Worm (Caenorhabditis elegans): ENCODE measurements around the gene C31B8.7.

Gene C31B8.7

ce11 chrV:2864899-2865298 is 38.2 kb downstream of the C31B8.7 start, which contains the start of gene srh-240:
srh-240 (plus strand) TSS chrV:2865199.
- TF ChIP-seq zip-2 (tag; optimal IDR thresholded peaks at IDR 0.05) (no peak), nhr-28 (tag; optimal IDR thresholded peaks at IDR 0.05) (no peak), php-3 (GFP tag; IDR thresholded peaks at IDR 0.05) (no peak), tag-97 (GFP tag; IDR thresholded peaks at IDR 0.05) (no peak), hmg-1.1 (GFP tag; IDR thresholded peaks at IDR 0.05) (no peak), lin-38 (GFP tag; IDR thresholded peaks at IDR 0.05) (no peak)

DNA sequence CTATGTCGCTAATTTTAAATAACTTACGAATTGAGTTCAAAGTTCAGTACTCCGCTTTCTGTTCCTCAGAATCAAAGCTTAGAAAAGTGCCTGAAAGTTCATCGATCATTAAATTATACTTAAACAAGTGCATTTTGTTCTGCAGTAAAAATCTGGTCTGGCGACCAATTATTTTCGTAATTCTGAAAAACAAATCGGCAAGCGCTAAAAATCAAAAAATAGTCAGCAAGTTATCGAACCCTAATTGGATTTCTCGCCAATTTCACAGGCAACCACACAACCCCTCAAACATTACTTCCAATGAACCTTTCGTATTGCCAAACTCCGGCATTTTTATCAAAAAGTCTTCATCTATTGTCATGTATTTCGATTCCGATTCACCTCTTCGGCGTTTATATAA is 40.1 kb downstream of the C31B8.7 start, which contains the start of gene srh-272:
Gene srh-272, plus strand, starts transcription at position 301 of the 400 bp plus-strand sequence.
- no peak for TF ChIP-seq lin-39 (tag; optimal IDR thresholded peaks at IDR 0.05)
- TF ChIP-seq dmd-9 (GFP tag; IDR thresholded peaks at IDR 0.05): no peak
- TF ChIP-seq rbr-2 (tag; optimal IDR thresholded peaks at IDR 0.05): no peak
- no peak for TF ChIP-seq daf-19 (GFP tag; conservative IDR thresholded peaks at IDR 0.05)
- no peak for TF ChIP-seq zfp-3 (GFP tag; conservative IDR thresholded peaks at IDR 0.05)
- no peak for TF ChIP-seq lin-38 (GFP tag; IDR thresholded peaks at IDR 0.05)
- no peak for TF ChIP-seq duxl-1 (tag; optimal IDR thresholded peaks at IDR 0.05; ENCODE audit: poor library complexity)
- TF ChIP-seq nhr-111 (GFP tag; optimal IDR thresholded peaks at IDR 0.05): no peak
- TF ChIP-seq spr-3 (GFP tag; optimal IDR thresholded peaks at IDR 0.05): no peak
- TF ChIP-seq nhr-11 (tag; optimal IDR thresholded peaks at IDR 0.05): no peak
- no peak for TF ChIP-seq dmd-6 (GFP tag; IDR thresholded peaks at IDR 0.05)
- no peak for TF ChIP-seq Y75B8A.6 (GFP tag; IDR thresholded peaks at IDR 0.05)
- no peak for TF ChIP-seq ceh-20 (GFP tag; IDR thresholded peaks at IDR 0.05)
- no peak for TF ChIP-seq zfp-2 (tag; optimal IDR thresholded peaks at IDR 0.05)
- no peak for TF ChIP-seq ces-1 (GFP tag; optimal IDR thresholded peaks at IDR 0.05)
- no peak for TF ChIP-seq mep-1 (tag; optimal IDR thresholded peaks at IDR 0.05)
- TF ChIP-seq hmg-1.1 (GFP tag; IDR thresholded peaks at IDR 0.05): no peak
- TF ChIP-seq zip-11 (GFP tag; IDR thresholded peaks at IDR 0.05): no peak

ce11 chrV:2861505-2861904 is 41.6 kb downstream of the C31B8.7 start, which contains the start of gene srh-270:
srh-270 (minus strand) TSS chrV:2861605.
- TF ChIP-seq F26F4.8 (GFP tag; conservative IDR thresholded peaks at IDR 0.05) (no peak), ZK337.2 (GFP tag; IDR thresholded peaks at IDR 0.05) (no peak), set-16 (GFP tag; IDR thresholded peaks at IDR 0.05) (no peak), nhr-10 (tag; optimal IDR thresholded peaks at IDR 0.05) (no peak), mdl-1 (tag; optimal IDR thresholded peaks at IDR 0.05) (no peak), snpc-4 (tag; optimal IDR thresholded peaks at IDR 0.05) (no peak), dmd-9 (GFP tag; IDR thresholded peaks at IDR 0.05) (no peak), madf-9 (GFP tag; conservative IDR thresholded peaks at IDR 0.05) (no peak), mxl-3 (GFP tag; optimal IDR thresholded peaks at IDR 0.05) (no peak), dpl-1 (GFP tag; optimal IDR thresholded peaks at IDR 0.05) (no peak), D1046.2 (GFP tag; IDR thresholded peaks at IDR 0.05) (no peak), hif-1 (tag; optimal IDR thresholded peaks at IDR 0.05) (no peak), mes-2 (tag; optimal IDR thresholded peaks at IDR 0.05; ENCODE audit: poor library complexity, severe bottlenecking) (no peak), unc-62 (GFP tag; optimal IDR thresholded peaks at IDR 0.05 in 1 of 2) (peak in 1 of 2 experiments; percentile 17), unc-62 (tag; optimal IDR thresholded peaks at IDR 0.05) (no peak), unc-39 (tag; optimal IDR thresholded peaks at IDR 0.05) (no peak), aha-1 (tag) (peak; percentile 2), vab-7 (GFP tag; IDR thresholded peaks at IDR 0.05) (no peak)
